Worm (Caenorhabditis elegans): ENCODE data around the gene C54F6.3.

Gene C54F6.3

DNA sequence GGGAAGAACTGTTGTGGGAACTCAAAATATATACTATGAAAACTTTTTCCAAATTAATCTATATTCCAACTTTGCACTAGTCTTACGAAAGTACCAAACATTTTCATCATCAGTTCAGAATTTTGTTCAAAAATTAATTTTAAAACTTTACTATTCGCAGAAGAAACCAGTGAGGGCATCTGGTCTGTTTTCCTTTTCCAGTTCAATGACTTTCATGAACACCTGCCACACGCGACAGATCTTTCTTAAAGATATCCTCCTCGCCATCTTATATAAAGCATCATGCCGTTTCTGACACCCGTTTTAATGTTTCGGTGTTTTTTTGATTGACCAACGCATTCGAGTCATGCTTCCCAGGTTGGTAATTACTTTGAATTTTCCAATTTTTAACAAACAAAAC is at the start of gene C54F6.3:
Gene C54F6.3, plus strand, starts transcription at position 301 of the 400 bp plus-strand sequence.
- no peak for TF ChIP-seq tag-97 (GFP tag; IDR thresholded peaks at IDR 0.05)
- TF ChIP-seq ZK337.2 (GFP tag; IDR thresholded peaks at IDR 0.05): no peak
- TF ChIP-seq F37D6.2 (tag; optimal IDR thresholded peaks at IDR 0.05): no peak
- TF ChIP-seq lin-1 (GFP tag; IDR thresholded peaks at IDR 0.05): no peak
- TF ChIP-seq F49E8.2 (tag; optimal IDR thresholded peaks at IDR 0.05; ENCODE audit: borderline replicate concordance): no peak
- no peak for TF ChIP-seq spr-1 (tag; optimal IDR thresholded peaks at IDR 0.05)
- TF ChIP-seq hlh-30 (tag; optimal IDR thresholded peaks at IDR 0.05; ENCODE audit: insufficient read depth): no peak

ce11 chrV:7485000-7485399 is 48.0 kb upstream of the C54F6.3 start, which contains the start of gene srbc-8:
Gene srbc-8, minus strand, starts transcription at chrV:7485100.
- no peak for TF ChIP-seq ceh-62 (tag; optimal IDR thresholded peaks at IDR 0.05)
- no peak for TF ChIP-seq dve-1 (tag; optimal IDR thresholded peaks at IDR 0.05; ENCODE audit: insufficient read depth)
- TF ChIP-seq nhr-42 (GFP tag; IDR thresholded peaks at IDR 0.05): no peak

DNA sequence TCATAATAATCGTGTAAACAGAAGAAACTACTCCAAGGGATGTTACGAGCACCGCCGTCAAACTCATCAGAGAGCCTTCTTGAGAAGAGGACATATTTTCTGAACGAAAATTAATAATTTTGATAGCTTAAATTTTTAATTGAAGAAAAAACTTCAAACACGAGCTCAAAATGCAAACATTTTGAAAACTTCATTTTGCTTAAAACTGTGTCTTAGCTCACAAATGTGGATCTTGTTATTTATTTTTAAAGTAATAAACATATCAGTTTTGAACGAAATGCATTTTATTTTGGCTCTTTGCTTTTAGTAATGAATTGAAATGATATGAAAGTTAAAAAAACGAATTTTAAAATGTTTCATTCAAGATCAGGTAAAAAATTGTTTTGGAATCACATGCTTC is 45.5 kb upstream of the C54F6.3 start, which contains the start of gene srbc-7:
Gene srbc-7, minus strand, starts transcription at position 101 of the 400 bp plus-strand sequence.
- TF ChIP-seq Y48G9A.11 (GFP tag; IDR thresholded peaks at IDR 0.05) (no peak), ZK337.2 (GFP tag; IDR thresholded peaks at IDR 0.05) (no peak), egl-27 (tag; optimal IDR thresholded peaks at IDR 0.05) (no peak), lin-1 (GFP tag; IDR thresholded peaks at IDR 0.05) (no peak), ztf-11 (tag; optimal IDR thresholded peaks at IDR 0.05) (no peak), daf-12 (tag; optimal IDR thresholded peaks at IDR 0.05) (no peak), Y105C5A.15 (GFP tag; IDR thresholded peaks at IDR 0.05) (no peak), F10B5.3 (tag; optimal IDR thresholded peaks at IDR 0.05) (no peak), egl-43 (GFP tag; IDR thresholded peaks at IDR 0.05) (no peak), fkh-10 (GFP tag; optimal IDR thresholded peaks at IDR 0.05) (no peak), mxl-2 (GFP tag; conservative IDR thresholded peaks at IDR 0.05) (no peak), hmg-1.1 (GFP tag; IDR thresholded peaks at IDR 0.05) (no peak), ceh-82 (tag; optimal IDR thresholded peaks at IDR 0.05) (no peak), pha-4 (GFP tag; IDR thresholded peaks at IDR 0.05) (no peak), pha-4 (tag; optimal IDR thresholded peaks at IDR 0.05) (no peak), lim-7 (GFP tag; IDR thresholded peaks at IDR 0.05) (no peak), tag-97 (GFP tag; IDR thresholded peaks at IDR 0.05) (no peak), dpl-1 (GFP tag; optimal IDR thresholded peaks at IDR 0.05) (no peak), F44E2.7 (GFP tag; IDR thresholded peaks at IDR 0.05) (no peak)

DNA sequence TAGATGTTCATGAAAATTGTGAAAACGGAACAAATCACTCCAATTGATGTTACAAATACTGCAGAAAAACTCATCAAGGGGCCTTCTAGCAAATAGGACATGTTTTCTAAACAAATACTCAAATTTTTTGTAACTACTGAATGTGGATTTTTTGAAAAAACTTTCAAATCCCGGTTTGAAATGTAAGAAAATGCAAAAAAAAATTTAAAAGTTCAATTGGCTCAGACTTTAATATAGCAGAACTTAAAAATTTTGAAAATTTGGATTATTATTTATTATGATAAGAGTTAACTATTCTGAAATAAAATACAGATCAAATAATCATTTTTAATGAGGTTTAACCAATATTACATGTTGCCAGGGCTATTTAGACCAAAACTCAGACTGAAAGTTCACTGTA is 42.7 kb upstream of the C54F6.3 start, which contains the start of gene srbc-9:
Gene srbc-9, minus strand, starts transcription at position 101 of the 400 bp plus-strand sequence.
- no peak for TF ChIP-seq nhr-77 (tag; optimal IDR thresholded peaks at IDR 0.05)
- no peak for TF ChIP-seq mxl-3 (GFP tag; optimal IDR thresholded peaks at IDR 0.05)
- no peak for TF ChIP-seq nhr-28 (tag; optimal IDR thresholded peaks at IDR 0.05)
- no peak for TF ChIP-seq vab-7 (GFP tag; IDR thresholded peaks at IDR 0.05)
- no peak for TF ChIP-seq ZK546.5 (tag; optimal IDR thresholded peaks at IDR 0.05)
- TF ChIP-seq nhr-6 (tag; optimal IDR thresholded peaks at IDR 0.05): no peak
- no peak for TF ChIP-seq dpl-1 (GFP tag; optimal IDR thresholded peaks at IDR 0.05)
- TF ChIP-seq lin-1 (GFP tag; IDR thresholded peaks at IDR 0.05): no peak
- TF ChIP-seq hlh-11 (tag; optimal IDR thresholded peaks at IDR 0.05): no peak
- no peak for TF ChIP-seq nhr-41 (GFP tag; IDR thresholded peaks at IDR 0.05)
- no peak for TF ChIP-seq mdl-1 (tag; optimal IDR thresholded peaks at IDR 0.05)
- no peak for TF ChIP-seq tag-97 (GFP tag; IDR thresholded peaks at IDR 0.05)
- TF ChIP-seq daf-16 (GFP tag; optimal IDR thresholded peaks at IDR 0.05): no peak
- no peak for TF ChIP-seq daf-16 (tag; optimal IDR thresholded peaks at IDR 0.05)
- no peak for TF ChIP-seq ama-1 (optimal IDR thresholded peaks at IDR 0.05)
- no peak for TF ChIP-seq aly-2 (tag; optimal IDR thresholded peaks at IDR 0.05)
- TF ChIP-seq ceh-62 (tag; optimal IDR thresholded peaks at IDR 0.05): no peak
- no peak for TF ChIP-seq spr-1 (tag; optimal IDR thresholded peaks at IDR 0.05)
- TF ChIP-seq ceh-20 (GFP tag; IDR thresholded peaks at IDR 0.05): no peak

Measured in whole organism, L4 larva.